Worm (Caenorhabditis elegans): ENCODE measurements around the gene nft-1.

DNA sequence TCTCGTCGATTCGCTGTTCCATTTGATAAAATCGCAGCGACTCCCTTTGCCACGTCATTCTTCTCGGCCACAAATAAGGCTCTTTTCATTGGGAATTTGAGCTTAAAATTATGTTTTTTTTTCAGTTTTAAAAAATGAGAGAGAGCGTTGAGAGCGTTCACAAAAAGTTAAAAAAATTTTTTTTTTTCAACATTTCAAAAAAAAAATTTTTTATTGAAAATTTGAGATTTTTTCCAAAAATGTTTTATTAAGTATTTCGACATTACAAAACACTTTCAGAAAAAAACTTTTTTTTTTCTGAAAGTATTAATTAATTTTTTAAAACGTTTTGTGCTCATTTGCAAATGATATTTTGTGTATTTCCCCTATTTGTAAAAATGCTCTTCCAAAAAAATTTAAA is 36.4 kb downstream of the nft-1 start, which contains the start of gene top-3:
- TF ChIP-seq ztf-11 (tag; optimal IDR thresholded peaks at IDR 0.05) (no peak), elt-3 (tag; optimal IDR thresholded peaks at IDR 0.05) (no peak), lsy-2 (tag; optimal IDR thresholded peaks at IDR 0.05) (no peak), ceh-82 (tag; optimal IDR thresholded peaks at IDR 0.05) (no peak), nhr-129 (tag; optimal IDR thresholded peaks at IDR 0.05) (no peak)
